Fruit fly (Drosophila melanogaster) whole organism, adult: ENCODE results near the gene CG32264.
A peak's percentile ranks its signal among the peaks of the same experiment; 100 is the strongest.

Source experiments
- CG11617 ChIP-seq: fragments of 200-800 bp; sonication (Bioruptor generic); optimal IDR thresholded peaks from 2 replicates; lab custom pipeline; 2017; ENCODE audit warnings: mild to moderate bottlenecking, missing biosample characterization, missing genetic modification reagents, missing genetic modification characterization
- CG12768 ChIP-seq: fragments of 200-800 bp; sonication (Bioruptor generic); optimal IDR thresholded peaks from 2 replicates; lab custom pipeline; 2017; ENCODE audit warnings: missing biosample characterization, missing genetic modification characterization, mild to moderate bottlenecking, moderate library complexity, missing genetic modification reagents
- CG14711 ChIP-seq: fragments of 200-800 bp; sonication (Bioruptor generic); optimal IDR thresholded peaks from 2 replicates; lab custom pipeline; 2018; ENCODE audit warnings: missing biosample characterization, mild to moderate bottlenecking, missing genetic modification characterization, moderate library complexity
- CG1620 ChIP-seq: fragments of 200-800 bp; sonication (Bioruptor generic); optimal IDR thresholded peaks from 2 replicates; lab custom pipeline; 2016; ENCODE audit warnings: missing biosample characterization, missing genetic modification characterization
- CG33017 ChIP-seq: fragments of 200-800 bp; sonication (Bioruptor generic); optimal IDR thresholded peaks from 2 replicates; lab custom pipeline; 2018; ENCODE audit warnings: missing biosample characterization, mild to moderate bottlenecking, missing genetic modification characterization, moderate library complexity
- CG5204 ChIP-seq: fragments of 200-800 bp; sonication (Bioruptor generic); optimal IDR thresholded peaks from 2 replicates; lab custom pipeline; 2016; ENCODE audit warnings: missing biosample characterization, missing genetic modification characterization
- CG7045 ChIP-seq: fragments of 200-800 bp; sonication (Bioruptor generic); optimal IDR thresholded peaks from 2 replicates; lab custom pipeline; 2017; ENCODE audit warnings: missing biosample characterization, mild to moderate bottlenecking, missing genetic modification characterization
- CG7101 ChIP-seq: fragments of 200-800 bp; sonication (Bioruptor generic); optimal IDR thresholded peaks from 2 replicates; lab custom pipeline; 2018; ENCODE audit warnings: missing biosample characterization, mild to moderate bottlenecking, missing genetic modification characterization, moderate library complexity
- Clk ChIP-seq: fragments of 200-800 bp; sonication (Bioruptor generic); optimal IDR thresholded peaks from 2 replicates; lab custom pipeline; 2017; ENCODE audit warnings: missing biosample characterization, missing genetic modification characterization
- Crg-1 ChIP-seq: fragments of 200-800 bp; sonication (Bioruptor generic); optimal IDR thresholded peaks from 2 replicates; lab custom pipeline; 2016; ENCODE audit warnings: missing biosample characterization, missing genetic modification characterization
- Hr96 ChIP-seq: fragments of 200-800 bp; sonication (Bioruptor generic); optimal IDR thresholded peaks from 2 replicates; lab custom pipeline; 2016; ENCODE audit warnings: missing biosample characterization, missing genetic modification characterization
- Mnt ChIP-seq: fragments of 200-800 bp; sonication (Bioruptor generic); optimal IDR thresholded peaks from 2 replicates; lab custom pipeline; 2016; ENCODE audit warnings: missing biosample characterization, mild to moderate bottlenecking, missing genetic modification characterization
- bab1 ChIP-seq: fragments of 200-800 bp; sonication (Bioruptor generic); optimal IDR thresholded peaks from 3 replicates; lab custom pipeline; 2019; ENCODE audit warnings: missing biosample characterization, mild to moderate bottlenecking, missing genetic modification characterization, moderate library complexity
- cic ChIP-seq: fragments of 200-800 bp; sonication (Bioruptor generic); optimal IDR thresholded peaks from 2 replicates; lab custom pipeline; 2017; ENCODE audit warnings: missing biosample characterization, mild to moderate bottlenecking, missing genetic modification characterization, moderate library complexity
- cnc ChIP-seq, 2 experiments: fragments of >200 bp; optimal IDR thresholded peaks; 2 replicates each; lab custom pipeline; 2017
- kay ChIP-seq: fragments of 200-800 bp; sonication (Bioruptor generic); peaks from one replicate; lab custom pipeline; 2016; ENCODE audit warnings: missing biosample characterization, missing genetic modification characterization, borderline replicate concordance
- ovo ChIP-seq: fragments of 200-800 bp; sonication (Bioruptor generic); optimal IDR thresholded peaks from 2 replicates; lab custom pipeline; 2016; ENCODE audit warnings: missing biosample characterization, missing genetic modification characterization
- pad ChIP-seq: fragments of 200-800 bp; sonication (Bioruptor generic); optimal IDR thresholded peaks from 3 replicates; lab custom pipeline; 2017; ENCODE audit warnings: missing biosample characterization, missing genetic modification characterization, mild to moderate bottlenecking, moderate library complexity, missing genetic modification reagents
- tj ChIP-seq: fragments of 200-800 bp; sonication (Bioruptor generic); optimal IDR thresholded peaks from 3 replicates; lab custom pipeline; 2017; ENCODE audit warnings: missing biosample characterization, mild to moderate bottlenecking, missing genetic modification characterization, moderate library complexity
- toe ChIP-seq: fragments of 200-800 bp; sonication (Bioruptor generic); optimal IDR thresholded peaks from 2 replicates; lab custom pipeline; 2016; ENCODE audit warnings: missing biosample characterization, missing genetic modification characterization

CG32264 gene

DNA sequence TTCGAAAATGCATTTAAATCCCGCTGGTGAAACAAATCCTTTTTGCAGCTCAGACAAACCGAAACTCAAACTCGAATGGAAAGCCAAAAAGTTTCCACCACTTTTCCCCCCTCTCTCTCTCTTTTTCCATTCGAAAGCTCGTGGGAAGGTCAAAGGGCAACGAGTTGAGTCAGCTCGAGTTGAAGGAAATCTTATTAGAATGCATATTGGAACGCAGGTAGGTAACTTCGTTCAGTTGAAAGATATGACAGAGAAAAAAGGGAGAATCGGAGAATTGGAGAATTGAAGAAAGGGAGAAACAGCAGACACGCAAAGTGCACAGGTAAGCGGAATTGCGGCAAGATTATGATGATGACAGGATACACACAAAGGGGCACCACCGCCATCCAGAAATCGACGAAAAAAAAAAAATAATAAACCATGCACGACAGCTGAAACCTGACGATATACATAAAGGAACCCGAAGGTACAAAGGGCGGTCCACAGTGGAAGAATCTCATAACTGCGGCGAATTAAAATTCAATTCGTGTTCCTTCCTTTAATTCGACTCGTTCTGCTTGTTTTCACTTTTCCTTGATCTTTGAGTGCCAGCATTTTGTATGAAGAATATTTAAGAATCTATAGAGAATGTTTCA, 23.6 kb downstream of the CG32264 start:
- TF ChIP-seq toe (GFP tag; lab: Kevin White, UChicago): no peak
- peak; percentile 28 for TF ChIP-seq tj (GFP tag; lab: Kevin White, UChicago)
- TF ChIP-seq CG7101: no peak

- no peak for TF ChIP-seq Clk (GFP tag; lab: Kevin White, UChicago)
- TF ChIP-seq CG33017 (tag; lab: Kevin White, UChicago): no peak
- TF ChIP-seq CG7045: no peak
- TF ChIP-seq CG7101: no peak
Measured at dm6 chr3L:3778463-3778862, 27.8 kb downstream of the CG32264 start.

- TF ChIP-seq ovo (GFP tag; lab: Kevin White, UChicago): no peak
Measured at dm6 chr3L:3776559-3777097, 29.6 kb downstream of the CG32264 start.

- TF ChIP-seq cic (GFP tag; lab: Kevin White, UChicago) (peak; percentile 26), ovo (GFP tag; lab: Kevin White, UChicago) (no peak), cnc (optimal IDR thresholded peaks at IDR 0.05; lab: Kevin White, UChicago) (peak in 1 of 2 experiments; percentile 56)
Measured at dm6 chr3L:3773317-3773716, 32.9 kb downstream of the CG32264 start.

- TF ChIP-seq CG1620 (GFP tag; lab: Kevin White, UChicago) (no peak), CG12768 (peak; percentile 59), CG7101 (no peak), Hr96 (GFP tag; lab: Kevin White, UChicago) (peak; percentile 42), Clk (GFP tag; lab: Kevin White, UChicago) (no peak), CG33017 (tag; lab: Kevin White, UChicago) (no peak), cic (GFP tag; lab: Kevin White, UChicago) (peak; percentile 58), Crg-1 (GFP tag; lab: Kevin White, UChicago) (no peak), ovo (GFP tag; lab: Kevin White, UChicago) (no peak), CG5204 (GFP tag; lab: Kevin White, UChicago) (no peak), pad (GFP tag; lab: Kevin White, UChicago) (peak; percentile 18), CG7045 (peak; percentile 64), tj (GFP tag; lab: Kevin White, UChicago) (no peak), CG14711 (tag; lab: Kevin White, UChicago) (peak; percentile 9), toe (GFP tag; lab: Kevin White, UChicago) (no peak), CG11617 (GFP tag; lab: Kevin White, UChicago) (no peak), Mnt (GFP tag; lab: Kevin White, UChicago) (no peak), bab1 (GFP tag; lab: Kevin White, UChicago) (no peak), kay (peak; percentile 85), cnc (optimal IDR thresholded peaks at IDR 0.05; lab: Kevin White, UChicago) (no peak)
Measured at dm6 chr3L:3772284-3772987, 33.8 kb downstream of the CG32264 start.

dm6 chr3L:3771406-3771935, 34.8 kb downstream of the CG32264 start:
- TF ChIP-seq CG14711 (tag; lab: Kevin White, UChicago) (peak; percentile 64), bab1 (GFP tag; lab: Kevin White, UChicago) (peak; percentile 91), kay (no peak), cic (GFP tag; lab: Kevin White, UChicago) (peak; percentile 3), CG5204 (GFP tag; lab: Kevin White, UChicago) (no peak), CG12768 (no peak), Mnt (GFP tag; lab: Kevin White, UChicago) (no peak), CG7101 (peak; percentile 84), CG11617 (GFP tag; lab: Kevin White, UChicago) (peak; percentile 8), tj (GFP tag; lab: Kevin White, UChicago) (peak; percentile 89), cnc (optimal IDR thresholded peaks at IDR 0.05; lab: Kevin White, UChicago) (no peak), Crg-1 (GFP tag; lab: Kevin White, UChicago) (no peak), CG33017 (tag; lab: Kevin White, UChicago) (peak; percentile 77), toe (GFP tag; lab: Kevin White, UChicago) (no peak), ovo (GFP tag; lab: Kevin White, UChicago) (peak; percentile 3), pad (GFP tag; lab: Kevin White, UChicago) (peak; percentile 26), CG1620 (GFP tag; lab: Kevin White, UChicago) (no peak), Hr96 (GFP tag; lab: Kevin White, UChicago) (no peak), CG7045 (no peak), Clk (GFP tag; lab: Kevin White, UChicago) (no peak)
